Fruit fly (Drosophila melanogaster): ENCODE results near the gene CG13671.

CG13671 gene

DNA sequence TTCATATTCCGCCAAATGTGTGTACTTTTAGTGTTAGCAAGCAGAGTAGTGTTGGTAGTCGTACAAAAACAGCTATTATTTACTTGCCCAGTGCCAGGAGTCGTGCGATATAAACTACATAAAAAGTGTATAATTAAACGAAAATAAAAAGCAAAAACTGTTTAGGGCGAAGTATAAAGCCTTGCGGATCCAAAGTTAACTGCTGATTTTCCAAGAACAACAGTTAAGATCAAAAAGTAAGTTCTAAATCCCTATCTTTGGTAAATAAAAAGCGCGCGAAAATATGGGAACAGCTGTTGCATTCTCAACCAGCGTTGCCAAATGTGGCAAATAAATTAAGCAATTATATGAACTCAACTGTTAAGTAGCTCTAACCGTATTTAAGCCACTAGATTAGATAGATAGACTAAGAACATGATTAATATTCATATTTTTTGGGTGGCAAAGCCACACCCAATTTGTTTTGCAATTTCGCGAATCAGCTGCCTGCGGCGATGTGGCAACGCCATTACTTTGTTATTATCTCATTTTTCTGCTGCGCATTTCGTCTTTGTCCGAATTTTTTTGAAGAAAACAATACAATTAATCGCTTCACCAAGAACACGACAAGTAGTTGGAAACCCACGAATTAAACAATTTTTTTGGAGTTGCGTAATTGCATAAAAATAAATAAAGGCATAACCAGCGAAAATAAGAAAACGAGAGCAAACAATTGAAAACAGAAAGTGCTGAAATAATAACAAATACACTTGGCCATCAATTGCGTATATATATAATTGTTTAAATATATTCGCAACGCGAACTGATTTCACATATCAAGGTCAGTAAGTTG is 40.6 kb downstream of the CG13671 start, which contains the start of the genes Prim1 and CG7083 (continued):
- TF ChIP-seq pan (optimal IDR thresholded peaks at IDR 0.05) = no peak
- peak; percentile 67 for TF ChIP-seq Hnf4 (GFP tag; optimal IDR thresholded peaks at IDR 0.05)
- TF ChIP-seq Jra (GFP tag; optimal IDR thresholded peaks at IDR 0.05) = peak; percentile 34
- peak; percentile 67 for TF ChIP-seq HLH106 (tag; optimal IDR thresholded peaks at IDR 0.05)
- TF ChIP-seq Sp1 (GFP tag; optimal IDR thresholded peaks at IDR 0.05) = peak; percentile 43
- TF ChIP-seq psq (GFP tag; optimal IDR thresholded peaks at IDR 0.05) = peak; percentile 49
- no peak for TF ChIP-seq dmrt93B (GFP tag; optimal IDR thresholded peaks at IDR 0.05)
- no peak for TF ChIP-seq jim (GFP tag; optimal IDR thresholded peaks at IDR 0.05)
- peak; percentile 72 for TF ChIP-seq rgr (GFP tag; optimal IDR thresholded peaks at IDR 0.05)
- peak; percentile 55 for TF ChIP-seq CG9705 (GFP tag; optimal IDR thresholded peaks at IDR 0.05)
- TF ChIP-seq Abd-B (GFP tag; optimal IDR thresholded peaks at IDR 0.05) = no peak
- TF ChIP-seq brk (GFP tag; optimal IDR thresholded peaks at IDR 0.05) = no peak
- no peak for TF ChIP-seq Dfd (GFP tag; optimal IDR thresholded peaks at IDR 0.05)
- peak; percentile 71 for TF ChIP-seq br (GFP tag; optimal IDR thresholded peaks at IDR 0.05)

DNA sequence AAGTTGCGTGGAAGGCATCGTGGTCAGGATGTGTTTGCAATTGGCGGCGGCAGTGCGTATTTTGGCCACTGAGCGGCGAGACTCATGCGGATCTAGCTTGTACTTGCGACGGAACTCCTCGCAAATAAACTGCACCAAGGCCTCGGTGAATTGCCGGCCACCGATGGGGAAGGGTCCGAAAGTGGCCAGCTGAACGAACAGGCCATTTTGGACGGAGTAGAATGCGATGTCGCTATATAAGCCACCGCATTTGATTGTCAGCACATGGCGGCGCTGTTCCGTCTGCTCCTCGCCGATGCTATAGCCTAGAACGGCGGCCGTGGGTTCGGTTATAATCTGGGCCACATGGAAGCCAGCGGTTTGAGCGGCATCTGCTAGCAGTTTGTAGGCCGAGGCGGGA is 45.3 kb downstream of the CG13671 start:
- TF ChIP-seq br (GFP tag; optimal IDR thresholded peaks at IDR 0.05) (no peak), Abd-B (GFP tag; optimal IDR thresholded peaks at IDR 0.05) (no peak)

DNA sequence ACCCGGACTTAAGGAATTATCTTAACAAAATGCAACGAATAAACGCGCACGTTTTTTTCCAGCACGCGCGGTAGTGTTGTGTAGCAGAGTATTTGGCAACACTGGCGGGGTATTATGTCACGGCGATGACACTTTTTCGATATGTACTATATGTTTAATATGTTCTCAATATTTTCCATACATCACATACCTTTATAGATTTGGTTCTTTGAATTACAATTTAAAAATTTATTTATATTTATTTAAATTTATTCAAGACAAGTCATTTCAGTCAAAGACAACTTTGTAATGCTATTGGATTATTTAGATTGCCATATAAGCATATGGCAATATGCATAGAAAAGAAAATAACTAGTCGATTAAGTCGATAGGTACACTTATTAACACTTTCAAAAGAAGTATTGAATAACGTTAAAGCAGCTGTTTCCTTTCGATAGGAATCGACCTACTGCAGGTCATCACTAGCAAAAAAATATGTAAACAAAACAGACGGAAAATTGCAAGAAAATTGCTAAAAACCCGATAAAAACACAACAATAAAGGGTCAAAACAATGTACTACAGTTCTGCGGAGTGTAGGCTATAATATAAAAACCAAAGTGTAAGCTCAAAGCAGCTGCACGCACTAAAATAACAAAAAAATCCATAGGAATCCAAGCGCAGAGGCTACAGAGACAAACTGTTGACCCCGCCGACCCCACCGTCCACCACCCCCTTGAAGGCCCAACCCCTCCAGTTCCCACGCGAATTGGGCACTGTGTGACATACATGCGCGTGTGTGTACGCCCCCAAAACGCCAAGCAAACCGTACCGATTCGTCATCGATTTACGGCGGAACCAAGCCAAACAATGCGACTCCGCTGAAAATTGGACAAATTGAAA is 46.5 kb downstream of the CG13671 start, which contains the start of the genes CG7182 and GAPcenA:
CG7182 (minus strand) TSS at position 283 of the 881 bp plus-strand sequence.
GAPcenA (plus strand) TSS at position 462 of the 881 bp plus-strand sequence.
- no peak for TF ChIP-seq sv (GFP tag; optimal IDR thresholded peaks at IDR 0.05)
- TF ChIP-seq psq (GFP tag; optimal IDR thresholded peaks at IDR 0.05) = peak; percentile 79
- TF ChIP-seq pan (optimal IDR thresholded peaks at IDR 0.05) = no peak
- TF ChIP-seq Abd-B (GFP tag; optimal IDR thresholded peaks at IDR 0.05) = no peak
- no peak for TF ChIP-seq GATAd (GFP tag; optimal IDR thresholded peaks at IDR 0.05)
- TF ChIP-seq ey (GFP tag; optimal IDR thresholded peaks at IDR 0.05) = peak; percentile 37
- peak; percentile 62 for TF ChIP-seq OdsH (GFP tag; optimal IDR thresholded peaks at IDR 0.05)
- TF ChIP-seq jim (GFP tag; optimal IDR thresholded peaks at IDR 0.05) = no peak
- TF ChIP-seq Rel (GFP tag; optimal IDR thresholded peaks at IDR 0.05) = no peak
- peak; percentile 85 for TF ChIP-seq Rel (tag; optimal IDR thresholded peaks at IDR 0.05)
- TF ChIP-seq h (GFP tag; optimal IDR thresholded peaks at IDR 0.05) = peak; percentile 76
- no peak for TF ChIP-seq Mio (GFP tag; optimal IDR thresholded peaks at IDR 0.05)
- no peak for TF ChIP-seq sage (GFP tag; optimal IDR thresholded peaks at IDR 0.05)
- TF ChIP-seq fru (GFP tag; optimal IDR thresholded peaks at IDR 0.05) = peak; percentile 75
- peak; percentile 64 for TF ChIP-seq CG9705 (GFP tag; optimal IDR thresholded peaks at IDR 0.05)
- TF ChIP-seq dl (GFP tag; optimal IDR thresholded peaks at IDR 0.05; ENCODE audit: insufficient read depth in 1 of 2, partially characterized antibody in 2 of 2) = no peak
- TF ChIP-seq brk (GFP tag; optimal IDR thresholded peaks at IDR 0.05) = no peak
- TF ChIP-seq Dfd (GFP tag; optimal IDR thresholded peaks at IDR 0.05) = no peak
- peak in 1 of 2 experiments; percentile 85 for TF ChIP-seq foxo (GFP tag; optimal IDR thresholded peaks at IDR 0.05)
- peak; percentile 62 for TF ChIP-seq Jra (GFP tag; optimal IDR thresholded peaks at IDR 0.05)
- no peak for TF ChIP-seq usp (GFP tag; optimal IDR thresholded peaks at IDR 0.05)
- TF ChIP-seq dsf (GFP tag; optimal IDR thresholded peaks at IDR 0.05; ENCODE audit: borderline replicate concordance) = no peak
- TF ChIP-seq CG32264 (GFP tag; optimal IDR thresholded peaks at IDR 0.05) = no peak
- peak; percentile 33 for TF ChIP-seq Hr83 (GFP tag; optimal IDR thresholded peaks at IDR 0.05; ENCODE audit: poor library complexity, severe bottlenecking)
- TF ChIP-seq Myc (optimal IDR thresholded peaks at IDR 0.05) = no peak
- TF ChIP-seq Dif (GFP tag; optimal IDR thresholded peaks at IDR 0.05; ENCODE audit: partially characterized antibody) = no peak
- peak; percentile 72 for TF ChIP-seq dmrt93B (GFP tag; optimal IDR thresholded peaks at IDR 0.05)
- no peak for TF ChIP-seq lola (GFP tag; optimal IDR thresholded peaks at IDR 0.05)
- TF ChIP-seq br (GFP tag; optimal IDR thresholded peaks at IDR 0.05) = peak; percentile 49
- TF ChIP-seq Sp1 (GFP tag; optimal IDR thresholded peaks at IDR 0.05) = peak; percentile 82
- no peak for TF ChIP-seq Hnf4 (GFP tag; optimal IDR thresholded peaks at IDR 0.05)
- TF ChIP-seq Vsx2 (GFP tag; optimal IDR thresholded peaks at IDR 0.05; ENCODE audit: partially characterized antibody) = no peak
- TF ChIP-seq tai (GFP tag; optimal IDR thresholded peaks at IDR 0.05) = no peak
- TF ChIP-seq rgr (GFP tag; optimal IDR thresholded peaks at IDR 0.05) = peak; percentile 80
- no peak for TF ChIP-seq woc (GFP tag; optimal IDR thresholded peaks at IDR 0.05)
- no peak for TF ChIP-seq Hr78 (GFP tag; optimal IDR thresholded peaks at IDR 0.05)
- no peak for TF ChIP-seq N (GFP tag; optimal IDR thresholded peaks at IDR 0.05)
- TF ChIP-seq CrebA (GFP tag; optimal IDR thresholded peaks at IDR 0.05; ENCODE audit: borderline replicate concordance) = no peak
- TF ChIP-seq HLH106 (tag; optimal IDR thresholded peaks at IDR 0.05) = peak; percentile 87

Measured in whole organism, wandering third instar larva.